Worm (Caenorhabditis elegans): ENCODE measurements around the gene sars-1.

The sars-1 gene

DNA sequence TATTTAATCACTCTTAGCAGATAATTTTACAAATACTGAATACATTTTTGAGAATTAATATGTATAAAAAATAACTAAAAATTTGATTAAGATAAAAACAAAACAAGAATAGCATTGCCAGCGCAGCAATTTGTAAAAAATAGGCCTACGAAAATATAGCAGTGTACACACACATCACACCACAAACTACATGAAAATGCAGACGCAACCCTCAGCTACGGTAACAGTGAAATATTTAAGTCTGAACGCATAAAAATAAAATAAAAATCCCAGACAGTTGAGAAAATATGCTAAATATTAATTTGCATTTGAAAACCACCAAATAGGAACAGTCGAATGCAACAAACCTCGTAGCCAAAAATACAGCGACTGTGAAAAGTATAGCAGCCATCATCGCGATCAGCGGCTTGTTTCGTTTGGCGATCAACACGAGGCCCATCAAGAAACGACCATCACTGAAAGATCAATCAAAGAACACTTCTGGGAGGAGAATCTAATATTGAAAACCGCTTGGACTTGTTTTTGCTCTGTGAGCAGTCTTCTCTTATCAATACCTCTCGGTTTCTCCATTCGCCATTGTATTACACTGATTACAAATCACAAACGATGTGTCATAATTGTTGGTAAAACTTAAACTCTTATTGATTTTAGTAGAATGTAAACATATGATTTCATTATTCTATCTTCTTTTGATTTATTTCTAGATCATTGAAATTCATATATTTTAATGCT, 4.9 kb upstream of the sars-1 start, which contains the start of gene pyp-1 (continued):
- no peak for TF ChIP-seq madf-9 (GFP tag; conservative IDR thresholded peaks at IDR 0.05)
- no peak for TF ChIP-seq nhr-41 (GFP tag; IDR thresholded peaks at IDR 0.05)
- TF ChIP-seq hlh-30 (tag; optimal IDR thresholded peaks at IDR 0.05; ENCODE audit: insufficient read depth): peak; percentile 30
- TF ChIP-seq nhr-6 (tag; optimal IDR thresholded peaks at IDR 0.05): no peak
- TF ChIP-seq unc-130 (GFP tag; optimal IDR thresholded peaks at IDR 0.05): peak; percentile 9
- 0 out of 2 replicates have a peak, but pooled peaks have one; percentile 20 for TF ChIP-seq Y48G9A.11 (GFP tag; IDR thresholded peaks at IDR 0.05)
- TF ChIP-seq duxl-1 (tag; optimal IDR thresholded peaks at IDR 0.05; ENCODE audit: poor library complexity): no peak
- no peak for TF ChIP-seq ceh-44 (GFP tag; IDR thresholded peaks at IDR 0.05)
- TF ChIP-seq lim-7 (GFP tag; IDR thresholded peaks at IDR 0.05): no peak
- TF ChIP-seq ceh-28 (tag; optimal IDR thresholded peaks at IDR 0.05): no peak
- peak in 1 of 2 experiments; percentile 13 for TF ChIP-seq hif-1 (tag; optimal IDR thresholded peaks at IDR 0.05)
- no peak for TF ChIP-seq spr-1 (tag; optimal IDR thresholded peaks at IDR 0.05)
- no peak for TF ChIP-seq daf-19 (GFP tag; conservative IDR thresholded peaks at IDR 0.05)
- no peak for TF ChIP-seq mxl-2 (GFP tag; conservative IDR thresholded peaks at IDR 0.05)
- peak; percentile 67 for TF ChIP-seq nhr-28 (tag; optimal IDR thresholded peaks at IDR 0.05)
- TF ChIP-seq ztf-7 (tag; optimal IDR thresholded peaks at IDR 0.05): no peak
- no peak for TF ChIP-seq lin-39 (tag; optimal IDR thresholded peaks at IDR 0.05)
- no peak for TF ChIP-seq ces-1 (GFP tag; optimal IDR thresholded peaks at IDR 0.05)
- TF ChIP-seq nhr-76 (tag; optimal IDR thresholded peaks at IDR 0.05): no peak
- no peak for TF ChIP-seq T26A8.4 (GFP tag; IDR thresholded peaks at IDR 0.05)
- peak; percentile 42 for TF ChIP-seq lin-38 (GFP tag; IDR thresholded peaks at IDR 0.05)
- no peak for TF ChIP-seq nhr-25 (tag; optimal IDR thresholded peaks at IDR 0.05; ENCODE audit: borderline replicate concordance, insufficient read depth)
- TF ChIP-seq ztf-11 (tag; optimal IDR thresholded peaks at IDR 0.05): no peak
- no peak for TF ChIP-seq nhr-10 (tag; optimal IDR thresholded peaks at IDR 0.05)
- no peak for TF ChIP-seq ama-1 (optimal IDR thresholded peaks at IDR 0.05)
- TF ChIP-seq F10B5.3 (tag; optimal IDR thresholded peaks at IDR 0.05): no peak
- TF ChIP-seq pqm-1 (tag; optimal IDR thresholded peaks at IDR 0.05): peak; percentile 6
- TF ChIP-seq daf-8 (GFP tag; IDR thresholded peaks at IDR 0.05): no peak
- TF ChIP-seq nhr-48 (tag; optimal IDR thresholded peaks at IDR 0.05): no peak
- TF ChIP-seq unc-62 (GFP tag; optimal IDR thresholded peaks at IDR 0.05 in 1 of 2): no peak
- no peak for TF ChIP-seq unc-62 (tag; optimal IDR thresholded peaks at IDR 0.05)
- no peak for TF ChIP-seq F37D6.2 (tag; optimal IDR thresholded peaks at IDR 0.05)
- TF ChIP-seq skn-1 (tag; optimal IDR thresholded peaks at IDR 0.05): no peak
- TF ChIP-seq daf-16 (GFP tag; optimal IDR thresholded peaks at IDR 0.05): peak in 1 of 2 experiments; percentile 68
- peak; percentile 92 for TF ChIP-seq daf-16 (tag; optimal IDR thresholded peaks at IDR 0.05)
- TF ChIP-seq unc-39 (tag; optimal IDR thresholded peaks at IDR 0.05): no peak
- TF ChIP-seq set-16 (GFP tag; IDR thresholded peaks at IDR 0.05): no peak
- no peak for TF ChIP-seq lin-13 (GFP tag; optimal IDR thresholded peaks at IDR 0.05)
- no peak for TF ChIP-seq zip-11 (GFP tag; IDR thresholded peaks at IDR 0.05)
- 0 out of 2 replicates have a peak, but pooled peaks have one; percentile 12 for TF ChIP-seq mdt-29 (GFP tag; IDR thresholded peaks at IDR 0.05)
- TF ChIP-seq nhr-77 (tag; optimal IDR thresholded peaks at IDR 0.05): no peak
- no peak for TF ChIP-seq nhr-42 (GFP tag; IDR thresholded peaks at IDR 0.05)
- TF ChIP-seq tag-97 (GFP tag; IDR thresholded peaks at IDR 0.05): no peak
- TF ChIP-seq dve-1 (tag; optimal IDR thresholded peaks at IDR 0.05; ENCODE audit: insufficient read depth): peak; percentile 74
- no peak for TF ChIP-seq mxl-3 (GFP tag; optimal IDR thresholded peaks at IDR 0.05)
- TF ChIP-seq rbr-2 (tag; optimal IDR thresholded peaks at IDR 0.05): no peak
- no peak for TF ChIP-seq lin-29 (GFP tag; IDR thresholded peaks at IDR 0.05)
- TF ChIP-seq arid-1 (GFP tag; conservative IDR thresholded peaks at IDR 0.05): 0 out of 2 replicates have a peak, but pooled peaks have one; percentile 4
- no peak for TF ChIP-seq jun-1 (tag; optimal IDR thresholded peaks at IDR 0.05)
- no peak for TF ChIP-seq F26F4.8 (GFP tag; conservative IDR thresholded peaks at IDR 0.05)
- no peak for TF ChIP-seq aly-2 (tag; optimal IDR thresholded peaks at IDR 0.05)

Measured in whole organism, L4 larva.